Fruit fly (Drosophila melanogaster): ENCODE measurements around the gene fu.

fu gene

dm6 chrX:18657502-18657947 lies at the start of gene fu (continued):
- no peak for TF ChIP-seq crol (GFP tag; IDR thresholded peaks at IDR 0.05)
- TF ChIP-seq CG2120 (GFP tag; optimal IDR thresholded peaks at IDR 0.05): peak; percentile 6
- peak; percentile 10 for TF ChIP-seq PHDP (tag; optimal IDR thresholded peaks at IDR 0.05)
- no peak for TF ChIP-seq ash1 (GFP tag; optimal IDR thresholded peaks at IDR 0.05)
- TF ChIP-seq CG30403 (GFP tag; optimal IDR thresholded peaks at IDR 0.05): peak; percentile 6
- no peak for TF ChIP-seq CG7271 (tag; optimal IDR thresholded peaks at IDR 0.05)
- TF ChIP-seq CG4854 (GFP tag; optimal IDR thresholded peaks at IDR 0.05): no peak
- TF ChIP-seq knrl (GFP tag; IDR thresholded peaks at IDR 0.05; ENCODE audit: partially characterized antibody): no peak
- TF ChIP-seq CG15269 (tag; optimal IDR thresholded peaks at IDR 0.05): peak; percentile 28
- TF ChIP-seq fd64A (GFP tag; optimal IDR thresholded peaks at IDR 0.05): no peak
- TF ChIP-seq nau (GFP tag; optimal IDR thresholded peaks at IDR 0.05): no peak
- TF ChIP-seq CG12659 (GFP tag; optimal IDR thresholded peaks at IDR 0.05): peak; percentile 44
- no peak for TF ChIP-seq CG30431 (GFP tag; optimal IDR thresholded peaks at IDR 0.05)
- TF ChIP-seq CG34224 (GFP tag; IDR thresholded peaks at IDR 0.05; ENCODE audit: partially characterized antibody): no peak
- peak; percentile 8 for TF ChIP-seq CG12219 (GFP tag; optimal IDR thresholded peaks at IDR 0.05)
- TF ChIP-seq CG34422 (GFP tag; IDR thresholded peaks at IDR 0.05): peak; percentile 24; the same call in 1 of the 3 replicates
- no peak for TF ChIP-seq CG16813 (GFP tag; IDR thresholded peaks at IDR 0.05; ENCODE audit: partially characterized antibody)
- TF ChIP-seq Six4 (GFP tag; optimal IDR thresholded peaks at IDR 0.05): no peak
- TF ChIP-seq Hmr (GFP tag; optimal IDR thresholded peaks at IDR 0.05): peak; percentile 55
- peak; percentile 4 for TF ChIP-seq Oli (tag; optimal IDR thresholded peaks at IDR 0.05)
- peak; percentile 19 for TF ChIP-seq nom (GFP tag; optimal IDR thresholded peaks at IDR 0.05)
- TF ChIP-seq CG33213 (GFP tag; optimal IDR thresholded peaks at IDR 0.05): no peak
- no peak for TF ChIP-seq gcm2 (GFP tag; optimal IDR thresholded peaks at IDR 0.05)
- peak in 1 of 3 experiments; percentile 25 for TF ChIP-seq lola (GFP tag; optimal IDR thresholded peaks at IDR 0.05)
- TF ChIP-seq Rfx (GFP tag; IDR thresholded peaks at IDR 0.05): peak; percentile 23; the same call in 1 of the 2 replicates
- no peak for TF ChIP-seq tin (GFP tag; optimal IDR thresholded peaks at IDR 0.05)
- TF ChIP-seq CG12744 (GFP tag; optimal IDR thresholded peaks at IDR 0.05): no peak
- peak; percentile 10; the same call in 1 of the 2 replicates for TF ChIP-seq CG13287 (GFP tag; IDR thresholded peaks at IDR 0.05; ENCODE audit: partially characterized antibody)
- no peak for TF ChIP-seq abd-A (tag; optimal IDR thresholded peaks at IDR 0.05)
- no peak for TF ChIP-seq sisA (GFP tag; IDR thresholded peaks at IDR 0.05)
- no peak for TF ChIP-seq schlank (tag; optimal IDR thresholded peaks at IDR 0.05)
- peak; percentile 7 for TF ChIP-seq CG4617 (GFP tag; optimal IDR thresholded peaks at IDR 0.05; ENCODE audit: borderline replicate concordance)
- TF ChIP-seq CG13424 (tag; optimal IDR thresholded peaks at IDR 0.05): peak; percentile 47
- peak; percentile 10 for TF ChIP-seq CG10147 (GFP tag; optimal IDR thresholded peaks at IDR 0.05)
- peak; percentile 1 for TF ChIP-seq CG10979 (tag; optimal IDR thresholded peaks at IDR 0.05)
- peak; percentile 34 for TF ChIP-seq CG3281 (GFP tag; optimal IDR thresholded peaks at IDR 0.05)
- TF ChIP-seq row (GFP tag; IDR thresholded peaks at IDR 0.05): peak; percentile 80
- no peak for TF ChIP-seq Tbp (GFP tag; optimal IDR thresholded peaks at IDR 0.05)
- peak; percentile 54 for TF ChIP-seq CG31441 (GFP tag; IDR thresholded peaks at IDR 0.05)
- TF ChIP-seq gfzf (GFP tag; optimal IDR thresholded peaks at IDR 0.05): peak; percentile 60
- TF ChIP-seq CG15514 (GFP tag; optimal IDR thresholded peaks at IDR 0.05): peak; percentile 34
- TF ChIP-seq CG34376 (GFP tag; optimal IDR thresholded peaks at IDR 0.05): no peak
- no peak for TF ChIP-seq B-H1 (GFP tag; IDR thresholded peaks at IDR 0.05)
- TF ChIP-seq amos (GFP tag; IDR thresholded peaks at IDR 0.05; ENCODE audit: partially characterized antibody): no peak; the same call in 1 of the 2 replicates
- TF ChIP-seq NC2β (GFP tag; optimal IDR thresholded peaks at IDR 0.05): no peak
- peak; percentile 92 for TF ChIP-seq CG10366 (GFP tag; IDR thresholded peaks at IDR 0.05)
- peak; percentile 10 for TF ChIP-seq CG13296 (GFP tag; optimal IDR thresholded peaks at IDR 0.05)
- TF ChIP-seq CG9932 (GFP tag; IDR thresholded peaks at IDR 0.05): peak; percentile 38; the same call in 1 of the 2 replicates
- TF ChIP-seq ara (GFP tag; IDR thresholded peaks at IDR 0.05): no peak
